Fruit fly (Drosophila melanogaster): Measurements from ENCODE around the gene Osi15.
A peak's percentile ranks its signal among the peaks of the same experiment; 100 is the strongest.

The Osi15 gene

DNA sequence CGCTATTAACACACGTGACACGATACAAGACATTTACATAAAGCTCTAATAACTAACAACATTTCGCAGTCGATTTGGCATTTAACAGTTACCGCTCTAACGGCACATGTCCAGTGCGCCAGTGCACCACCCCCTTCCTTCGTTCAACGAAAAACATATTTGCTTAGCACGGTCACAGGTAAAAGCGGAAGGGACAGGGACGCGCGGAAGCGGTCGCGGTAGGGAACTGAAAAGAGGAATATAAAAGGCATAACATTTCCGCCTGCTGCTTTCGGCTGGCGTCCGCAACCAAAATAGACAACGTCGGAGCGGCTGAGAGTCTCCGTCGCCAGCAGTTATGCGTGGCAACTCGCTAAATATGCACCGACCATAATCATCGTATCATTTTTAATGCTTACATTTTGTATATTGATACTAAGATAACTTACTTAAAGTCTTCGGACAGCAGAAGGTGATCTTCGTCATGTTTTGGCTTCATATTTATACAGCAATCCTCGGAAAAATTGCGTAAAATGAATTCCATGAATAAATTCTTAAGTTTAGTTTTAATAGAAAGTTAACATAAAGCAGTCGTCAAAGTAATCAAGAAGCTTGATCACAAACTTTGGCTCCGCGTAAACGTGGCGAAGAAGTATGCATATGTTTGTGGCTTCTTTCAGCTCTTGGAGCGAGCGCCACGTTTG lies 50.2 kb downstream of the Osi15 start (continued):
- TF ChIP-seq Sox102F (GFP tag; optimal IDR thresholded peaks at IDR 0.05) (peak; percentile 41), exex (tag; optimal IDR thresholded peaks at IDR 0.05) (no peak), CG34376 (GFP tag; optimal IDR thresholded peaks at IDR 0.05) (no peak), CG11456 (GFP tag; IDR thresholded peaks at IDR 0.05) (no peak), CG18262 (tag; optimal IDR thresholded peaks at IDR 0.05) (peak; percentile 48), CG8765 (GFP tag; IDR thresholded peaks at IDR 0.05) (no peak), D19A (tag; optimal IDR thresholded peaks at IDR 0.05) (peak; percentile 33), br (optimal IDR thresholded peaks at IDR 0.05) (no peak), HLH54F (GFP tag; optimal IDR thresholded peaks at IDR 0.05) (no peak), row (GFP tag; IDR thresholded peaks at IDR 0.05) (peak; percentile 34; the same call in 1 of the 3 replicates), CG17359 (tag; optimal IDR thresholded peaks at IDR 0.05) (peak; percentile 59), Meics (GFP tag; optimal IDR thresholded peaks at IDR 0.05) (peak; percentile 41), Sox100B (GFP tag; optimal IDR thresholded peaks at IDR 0.05) (peak; percentile 62), Oli (tag; optimal IDR thresholded peaks at IDR 0.05) (peak; percentile 35), D (optimal IDR thresholded peaks at IDR 0.05) (no peak), D (GFP tag; optimal IDR thresholded peaks at IDR 0.05) (peak; percentile 44), CG7357 (GFP tag; IDR thresholded peaks at IDR 0.05) (no peak), Ssrp (tag; optimal IDR thresholded peaks at IDR 0.05) (peak; percentile 21), BtbVII (GFP tag; optimal IDR thresholded peaks at IDR 0.05) (no peak), mirr (GFP tag; optimal IDR thresholded peaks at IDR 0.05) (no peak), Spps (tag; optimal IDR thresholded peaks at IDR 0.05) (no peak), CG10321 (GFP tag; IDR thresholded peaks at IDR 0.05) (no peak), CG10979 (tag; optimal IDR thresholded peaks at IDR 0.05) (peak; percentile 38), yki (optimal IDR thresholded peaks at IDR 0.05) (no peak), bbx (GFP tag; IDR thresholded peaks at IDR 0.05; ENCODE audit: partially characterized antibody) (no peak), Asciz (GFP tag; optimal IDR thresholded peaks at IDR 0.05) (peak; percentile 24), Hr78 (GFP tag; optimal IDR thresholded peaks at IDR 0.05) (no peak), fd102C (GFP tag; optimal IDR thresholded peaks at IDR 0.05) (no peak), dmrt99B (tag; optimal IDR thresholded peaks at IDR 0.05) (peak; percentile 60), ATbp (GFP tag; optimal IDR thresholded peaks at IDR 0.05) (peak; percentile 23), gsb (GFP tag; IDR thresholded peaks at IDR 0.05) (no peak), hb (GFP tag; IDR thresholded peaks at IDR 0.05; ENCODE audit: partially characterized antibody) (no peak), slp2 (GFP tag; optimal IDR thresholded peaks at IDR 0.05) (peak; percentile 13), CG11504 (tag; optimal IDR thresholded peaks at IDR 0.05) (peak; percentile 54), NC2β (GFP tag; optimal IDR thresholded peaks at IDR 0.05) (no peak), CG6689 (GFP tag; IDR thresholded peaks at IDR 0.05) (peak; percentile 36; the same call in 1 of the 2 replicates), CG1233 (GFP tag; optimal IDR thresholded peaks at IDR 0.05) (peak; percentile 9), CG9817 (tag; optimal IDR thresholded peaks at IDR 0.05) (peak; percentile 11), CG12299 (tag; optimal IDR thresholded peaks at IDR 0.05) (peak; percentile 13), danr (GFP tag; IDR thresholded peaks at IDR 0.05) (no peak), unpg (GFP tag; optimal IDR thresholded peaks at IDR 0.05) (peak; percentile 32), CG12236 (GFP tag; optimal IDR thresholded peaks at IDR 0.05) (no peak), Dip2 (GFP tag; IDR thresholded peaks at IDR 0.05) (no peak), CG10147 (GFP tag; optimal IDR thresholded peaks at IDR 0.05) (no peak), Usf (GFP tag; optimal IDR thresholded peaks at IDR 0.05) (no peak), cg (GFP tag; optimal IDR thresholded peaks at IDR 0.05) (peak; percentile 50), CG2199 (GFP tag; IDR thresholded peaks at IDR 0.05) (peak; percentile 15; the same call in 1 of the 3 replicates), CG7928 (GFP tag; optimal IDR thresholded peaks at IDR 0.05) (no peak), CG13424 (tag; optimal IDR thresholded peaks at IDR 0.05) (peak; percentile 56), CG11247 (GFP tag; IDR thresholded peaks at IDR 0.05) (no peak)
